Worm (Caenorhabditis elegans) whole organism, young adult: Measurements from ENCODE around the gene hpo-25.

Experiments used
- F52B5.7 ChIP-seq: sonication (generic microtip); optimal IDR thresholded peaks from 2 replicates; lab custom pipeline; 2016; ENCODE audit warnings: mild to moderate bottlenecking, missing genetic modification characterization, missing compliant biosample characterization
- T07F8.4 ChIP-seq: sonication (generic microtip); optimal IDR thresholded peaks from 2 replicates; lab custom pipeline; 2016; ENCODE audit warnings: mild to moderate bottlenecking, missing genetic modification characterization, moderate library complexity, missing compliant biosample characterization
- Y95B8A.8 ChIP-seq: fragments of 200-800 bp; sonication (Bioruptor generic); IDR thresholded peaks from 2 replicates; pipeline ENCODE4 v1.3.6; 2022; ENCODE audit warnings: missing genetic modification reagents, missing genetic modification characterization, missing compliant biosample characterization
- ets-4 ChIP-seq: fragments of 200-800 bp; sonication (Bioruptor generic); optimal IDR thresholded peaks from 2 replicates; lab custom pipeline; 2018; ENCODE audit warnings: mild to moderate bottlenecking, missing genetic modification characterization, missing compliant biosample characterization
- mxl-1 ChIP-seq: sonication (generic microtip); optimal IDR thresholded peaks from 2 replicates; lab custom pipeline; 2016; ENCODE audit warnings: missing genetic modification characterization, missing compliant biosample characterization
- nhr-120 ChIP-seq: fragments of 200-800 bp; sonication (Bioruptor generic); IDR thresholded peaks from 2 replicates; pipeline ENCODE4 v1.3.6; 2022; ENCODE audit warnings: missing genetic modification characterization, missing compliant biosample characterization
- nhr-80 ChIP-seq: sonication (generic microtip); optimal IDR thresholded peaks from 2 replicates; lab custom pipeline; 2016; ENCODE audit warnings: missing genetic modification characterization, missing compliant biosample characterization
- snpc-1.3 ChIP-seq: sonication (generic microtip); optimal IDR thresholded peaks from 2 replicates; lab custom pipeline; 2017; ENCODE audit warnings: missing genetic modification characterization, mild to moderate bottlenecking, missing compliant biosample characterization, antibody characterized with exemption, moderate library complexity, missing genotype, missing genetic modification reagents; ENCODE audit not compliant: insufficient read depth
- tbx-9 ChIP-seq: sonication (generic microtip); optimal IDR thresholded peaks from 2 replicates; lab custom pipeline; 2016; ENCODE audit warnings: borderline replicate concordance, missing genetic modification characterization, inconsistent platforms, missing compliant biosample characterization
- unc-62 ChIP-seq: fragments of 150-350 bp; optimal IDR thresholded peaks from 2 replicates; lab custom pipeline; 2014; ENCODE audit warnings: missing biosample characterization, missing genetic modification reagents, missing genetic modification characterization
- xnd-1 ChIP-seq: sonication (generic microtip); optimal IDR thresholded peaks from 2 replicates; lab custom pipeline; 2016; ENCODE audit warnings: missing genotype, missing genetic modification reagents, missing genetic modification characterization, missing compliant biosample characterization

DNA sequence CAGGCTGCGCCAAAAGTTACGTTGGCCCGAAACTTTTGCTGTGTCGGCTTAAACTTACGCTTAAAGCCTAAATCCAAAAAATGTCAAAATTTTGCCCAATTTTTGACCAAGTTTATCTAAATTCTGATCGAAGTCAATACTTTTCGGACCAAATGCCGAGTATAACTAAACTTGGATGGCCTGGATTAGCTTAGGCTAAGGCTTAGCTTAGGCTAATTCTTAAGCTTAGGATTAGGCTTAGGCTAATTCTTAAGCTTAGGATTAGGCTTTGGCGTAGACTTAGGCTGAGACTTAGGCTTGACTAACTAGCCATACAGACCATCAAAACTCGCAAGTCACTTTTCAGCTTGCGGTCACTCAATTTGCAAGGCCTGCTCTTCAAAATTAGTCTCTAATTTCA is 32.9 kb upstream of the hpo-25 start:
- TF ChIP-seq nhr-120 (GFP tag; lab: Robert Waterston, UW) (no peak), unc-62 (GFP tag; lab: Kevin White, UChicago) (no peak), F52B5.7 (tag; lab: Kevin White, UChicago) (no peak), xnd-1 (tag; lab: Kevin White, UChicago) (no peak), mxl-1 (no peak), T07F8.4 (no peak), Y95B8A.8 (no peak), nhr-80 (no peak), ets-4 (GFP tag; lab: Kevin White, UChicago) (no peak), tbx-9 (tag; lab: Kevin White, UChicago) (no peak), snpc-1.3 (tag; lab: Kevin White, UChicago) (no peak)
